Fruit fly (Drosophila melanogaster) whole organism, prepupa: ENCODE data around the gene CG2124.
A peak's percentile ranks its signal among the peaks of the same experiment; 100 is the strongest.

Experiments
- CG10669 ChIP-seq: fragments of 200-800 bp; sonication (Bioruptor generic); optimal IDR thresholded peaks from 3 replicates; lab custom pipeline; 2018; ENCODE audit warnings: missing biosample characterization, mild to moderate bottlenecking, missing genetic modification characterization, moderate library complexity
- CG11762 ChIP-seq: fragments of 200-800 bp; sonication (Bioruptor generic); optimal IDR thresholded peaks from 3 replicates; lab custom pipeline; 2016; ENCODE audit warnings: missing biosample characterization, missing genetic modification characterization; ENCODE audit not compliant: insufficient read depth
- CG11902 ChIP-seq: fragments of 200-800 bp; sonication (Bioruptor generic); optimal IDR thresholded peaks from 3 replicates; lab custom pipeline; 2016; ENCODE audit warnings: missing biosample characterization, missing genetic modification characterization
- CG15336 ChIP-seq: fragments of 200-800 bp; sonication (Bioruptor generic); IDR thresholded peaks from 2 replicates; pipeline ENCODE4 v1.3.6; 2022; ENCODE audit warnings: missing biosample characterization, missing genetic modification characterization
- CG16779 ChIP-seq: fragments of 200-800 bp; sonication (Bioruptor generic); optimal IDR thresholded peaks from 3 replicates; lab custom pipeline; 2017; ENCODE audit warnings: missing biosample characterization, mild to moderate bottlenecking, missing genetic modification characterization
- CG3032 ChIP-seq: fragments of 200-800 bp; optimal IDR thresholded peaks from 2 replicates; lab custom pipeline; 2019; ENCODE audit warnings: missing biosample characterization, mild to moderate bottlenecking, missing genetic modification characterization, moderate library complexity
- CG31627 ChIP-seq: fragments of 200-800 bp; sonication (Bioruptor generic); optimal IDR thresholded peaks from 3 replicates; lab custom pipeline; 2016; ENCODE audit warnings: missing biosample characterization, missing genetic modification characterization
- CG32006 ChIP-seq: fragments of 200-800 bp; sonication (Bioruptor generic); optimal IDR thresholded peaks from 3 replicates; lab custom pipeline; 2017; ENCODE audit warnings: missing biosample characterization, mild to moderate bottlenecking, missing genetic modification characterization
- CG34406 ChIP-seq: fragments of 200-800 bp; sonication (Bioruptor generic); optimal IDR thresholded peaks from 3 replicates; lab custom pipeline; 2016; ENCODE audit warnings: missing biosample characterization, missing genetic modification characterization
- CG6163 ChIP-seq: fragments of 200-800 bp; sonication (Bioruptor generic); IDR thresholded peaks from 3 replicates; pipeline ENCODE4 v1.3.6; 2022; ENCODE audit warnings: missing biosample characterization, missing genetic modification characterization
- CG6276 ChIP-seq: fragments of 200-800 bp; sonication (Bioruptor generic); optimal IDR thresholded peaks from 2 replicates; lab custom pipeline; 2017; ENCODE audit warnings: missing biosample characterization, mild to moderate bottlenecking, missing genetic modification characterization
- CG6808 ChIP-seq: fragments of 200-800 bp; sonication (Bioruptor generic); optimal IDR thresholded peaks from 3 replicates; lab custom pipeline; 2017; ENCODE audit warnings: missing biosample characterization, missing genetic modification characterization, mild to moderate bottlenecking, moderate library complexity, missing genetic modification reagents
- CG6854 ChIP-seq: fragments of 200-800 bp; sonication (Bioruptor generic); optimal IDR thresholded peaks from 2 replicates; lab custom pipeline; 2017; ENCODE audit warnings: missing biosample characterization, mild to moderate bottlenecking, missing genetic modification characterization
- CG7368 ChIP-seq: fragments of 200-800 bp; sonication (Bioruptor generic); optimal IDR thresholded peaks from 3 replicates; lab custom pipeline; 2016; ENCODE audit warnings: missing biosample characterization, missing genetic modification characterization
- CG8119 ChIP-seq: fragments of 200-800 bp; sonication (Bioruptor generic); IDR thresholded peaks from 3 replicates; pipeline ENCODE4 v1.3.6; 2022; ENCODE audit warnings: missing biosample characterization, missing genetic modification characterization
- Eip75B ChIP-seq: fragments of 200-800 bp; sonication (Bioruptor generic); optimal IDR thresholded peaks from 3 replicates; lab custom pipeline; 2016; ENCODE audit warnings: missing biosample characterization, missing genetic modification characterization
- Eip78C ChIP-seq: fragments of 200-800 bp; sonication (Bioruptor generic); peaks from one replicate; lab custom pipeline; 2016; ENCODE audit warnings: missing biosample characterization, missing genetic modification characterization
- Ets21C ChIP-seq: fragments of 200-800 bp; sonication (Bioruptor generic); optimal IDR thresholded peaks from 3 replicates; lab custom pipeline; 2016; ENCODE audit warnings: missing biosample characterization, missing genetic modification characterization
- Ets96B ChIP-seq: fragments of 200-800 bp; optimal IDR thresholded peaks from 2 replicates; lab custom pipeline; 2019; ENCODE audit warnings: missing biosample characterization, mild to moderate bottlenecking, missing genetic modification characterization, moderate library complexity
- Gug ChIP-seq: fragments of 200-800 bp; sonication (Bioruptor generic); IDR thresholded peaks from 2 replicates; pipeline ENCODE4 v1.3.6; 2022; ENCODE audit warnings: missing biosample characterization, missing genetic modification characterization
- Hr38 ChIP-seq: sonication (Bioruptor generic); optimal IDR thresholded peaks from 2 replicates; lab custom pipeline; 2016; ENCODE audit warnings: missing biosample characterization, missing genetic modification characterization
- Hr39 ChIP-seq: fragments of 200-800 bp; sonication (Bioruptor generic); optimal IDR thresholded peaks from 2 replicates; lab custom pipeline; 2016; ENCODE audit warnings: missing biosample characterization, missing genetic modification characterization
- Hr4 ChIP-seq: fragments of 200-800 bp; sonication (Bioruptor generic); optimal IDR thresholded peaks from 3 replicates; lab custom pipeline; 2016; ENCODE audit warnings: missing biosample characterization, missing genetic modification characterization
- Met ChIP-seq: fragments of 200-800 bp; sonication (Bioruptor generic); optimal IDR thresholded peaks from 3 replicates; lab custom pipeline; 2016; ENCODE audit warnings: missing biosample characterization, missing genetic modification characterization
- Sox14 ChIP-seq: fragments of 200-800 bp; sonication (Bioruptor generic); optimal IDR thresholded peaks from 3 replicates; lab custom pipeline; 2016; ENCODE audit warnings: missing biosample characterization, missing genetic modification characterization
- achi ChIP-seq: fragments of 200-800 bp; sonication (Bioruptor generic); optimal IDR thresholded peaks from 3 replicates; lab custom pipeline; 2016; ENCODE audit warnings: missing biosample characterization, missing genetic modification characterization
- acj6 ChIP-seq: fragments of 200-800 bp; sonication (Bioruptor generic); optimal IDR thresholded peaks from 3 replicates; lab custom pipeline; 2016; ENCODE audit warnings: missing biosample characterization, missing genetic modification characterization
- cyc ChIP-seq: fragments of 200-800 bp; sonication (Bioruptor generic); optimal IDR thresholded peaks from 3 replicates; lab custom pipeline; 2016; ENCODE audit warnings: missing biosample characterization, missing genetic modification characterization
- dsx ChIP-seq: fragments of 200-800 bp; optimal IDR thresholded peaks from 3 replicates; lab custom pipeline; 2019; ENCODE audit warnings: missing biosample characterization, mild to moderate bottlenecking, missing genetic modification characterization, moderate library complexity; ENCODE audit not compliant: poor library complexity, severe bottlenecking
- eg ChIP-seq: fragments of 200-800 bp; sonication (Bioruptor generic); IDR thresholded peaks from 3 replicates; pipeline ENCODE4 v1.3.6; 2022; ENCODE audit warnings: missing biosample characterization, missing genetic modification characterization
- esn ChIP-seq: fragments of 200-800 bp; sonication (Bioruptor generic); optimal IDR thresholded peaks from 2 replicates; lab custom pipeline; 2016; ENCODE audit warnings: missing biosample characterization, mild to moderate bottlenecking, missing genetic modification characterization, moderate library complexity
- fd85E ChIP-seq: fragments of 200-800 bp; sonication (Bioruptor generic); optimal IDR thresholded peaks from 3 replicates; lab custom pipeline; 2016; ENCODE audit warnings: missing biosample characterization, missing genetic modification characterization
- spab ChIP-seq: fragments of 200-800 bp; sonication (Bioruptor generic); optimal IDR thresholded peaks from 2 replicates; lab custom pipeline; 2017; ENCODE audit warnings: missing biosample characterization, mild to moderate bottlenecking, missing genetic modification characterization, missing genetic modification reagents
- ss ChIP-seq, 2 experiments: fragments of 200-800 bp; sonication (Bioruptor generic); optimal IDR thresholded peaks; 2 replicates in 1 of 2; 3 replicates in 1 of 2; lab custom pipeline; 2017 to 2018; ENCODE audit warnings: mild to moderate bottlenecking in 2 of 2, missing biosample characterization in 2 of 2, missing genetic modification characterization in 2 of 2, moderate library complexity in 1 of 2
- svp ChIP-seq: fragments of 200-800 bp; sonication (Bioruptor generic); peaks from one replicate; lab custom pipeline; 2016; ENCODE audit warnings: missing biosample characterization, missing genetic modification characterization
- topi ChIP-seq: fragments of 200-800 bp; sonication (Bioruptor generic); optimal IDR thresholded peaks from 3 replicates; lab custom pipeline; 2016; ENCODE audit warnings: missing biosample characterization, missing genetic modification characterization
- vri ChIP-seq: fragments of 200-800 bp; sonication (Bioruptor generic); optimal IDR thresholded peaks from 3 replicates; lab custom pipeline; 2016; ENCODE audit warnings: missing biosample characterization, mild to moderate bottlenecking, missing genetic modification characterization

CG2124 gene

dm6 chrX:10587445-10587844, 8.5 kb upstream of the CG2124 start (continued):
- TF ChIP-seq CG15336 (GFP tag; lab: Robert Waterston, UW) (peak; percentile 80), achi (GFP tag; lab: Kevin White, UChicago) (peak; percentile 65), CG6163 (GFP tag; lab: Robert Waterston, UW) (peak; percentile 82), ss (GFP tag; optimal IDR thresholded peaks at IDR 0.05; lab: Kevin White, UChicago) (peak; percentile 58 to 71), Hr38 (GFP tag; lab: Kevin White, UChicago) (no peak), spab (no peak), cyc (GFP tag; lab: Kevin White, UChicago) (peak; percentile 61), Hr39 (GFP tag; lab: Kevin White, UChicago) (peak; percentile 70), Hr4 (GFP tag; lab: Kevin White, UChicago) (peak; percentile 79), Ets96B (tag; lab: Kevin White, UChicago) (peak; percentile 61), acj6 (GFP tag; lab: Kevin White, UChicago) (peak; percentile 76), CG8119 (GFP tag; lab: Robert Waterston, UW) (peak; percentile 77), Sox14 (GFP tag; lab: Kevin White, UChicago) (peak; percentile 71), CG6854 (GFP tag; lab: Kevin White, UChicago) (no peak), CG7368 (GFP tag; lab: Kevin White, UChicago) (peak; percentile 53), CG6808 (no peak), esn (GFP tag; lab: Kevin White, UChicago) (peak; percentile 61), dsx (GFP tag; lab: Kevin White, UChicago) (no peak), CG11762 (no peak), CG6276 (GFP tag; lab: Kevin White, UChicago) (peak; percentile 79), topi (GFP tag; lab: Kevin White, UChicago) (peak; percentile 66)

dm6 chrX:10588789-10589188, 7.1 kb upstream of the CG2124 start, which contains the start of gene Rab9D:
Rab9D (plus strand) TSS chrX:10589089.
- TF ChIP-seq CG16779 (tag; lab: Kevin White, UChicago) (no peak), CG6163 (GFP tag; lab: Robert Waterston, UW) (no peak), Gug (GFP tag; lab: Robert Waterston, UW) (no peak), Ets21C (GFP tag; lab: Kevin White, UChicago) (no peak), CG7368 (GFP tag; lab: Kevin White, UChicago) (no peak), CG11902 (GFP tag; lab: Kevin White, UChicago) (no peak), CG3032 (tag; lab: Kevin White, UChicago) (no peak), CG10669 (GFP tag; lab: Kevin White, UChicago) (no peak), CG32006 (no peak), Hr39 (GFP tag; lab: Kevin White, UChicago) (no peak)

dm6 chrX:10599318-10599717, 3.4 kb downstream of the CG2124 start:
- TF ChIP-seq svp (GFP tag; lab: Kevin White, UChicago) (peak; percentile 51), CG34406 (GFP tag; lab: Kevin White, UChicago) (no peak)
- TF ChIP-seq, all 60 proteins: peak for 1

- no peak for TF ChIP-seq Met (GFP tag; lab: Kevin White, UChicago)
- TF ChIP-seq Hr39 (GFP tag; lab: Kevin White, UChicago): peak; percentile 54
- TF ChIP-seq CG6163 (GFP tag; lab: Robert Waterston, UW): peak; percentile 46; the same call in 1 of the 3 replicates
- TF ChIP-seq CG31627 (GFP tag; lab: Kevin White, UChicago): peak; percentile 36
- TF ChIP-seq Eip78C: peak; percentile 61
- no peak for TF ChIP-seq acj6 (GFP tag; lab: Kevin White, UChicago)
- TF ChIP-seq esn (GFP tag; lab: Kevin White, UChicago): peak; percentile 32
- TF ChIP-seq vri (GFP tag; lab: Kevin White, UChicago): no peak
- TF ChIP-seq fd85E: no peak
- TF ChIP-seq CG11762: no peak
- peak; percentile 19 for TF ChIP-seq svp (GFP tag; lab: Kevin White, UChicago)
- TF ChIP-seq CG15336 (GFP tag; lab: Robert Waterston, UW): no peak
- no peak for TF ChIP-seq Eip75B (GFP tag; lab: Kevin White, UChicago)
- peak; percentile 48; the same call in 1 of the 3 replicates for TF ChIP-seq eg
- TF ChIP-seq Ets21C (GFP tag; lab: Kevin White, UChicago): peak; percentile 0
Measured at dm6 chrX:10600254-10600916, 4.5 kb downstream of the CG2124 start.
